Worm (Caenorhabditis elegans) whole organism, late embryonic: ENCODE measurements around the gene npr-24.

Source experiments
- ama-1 ChIP-seq: fragments of 150-350 bp; optimal IDR thresholded peaks from 2 replicates; lab custom pipeline; 2014
- dve-1 ChIP-seq: sonication (generic microtip); optimal IDR thresholded peaks from 2 replicates; lab custom pipeline; 2017; ENCODE audit warnings: antibody characterized with exemption, mild to moderate bottlenecking, missing genetic modification characterization, missing compliant biosample characterization
- nhr-11 ChIP-seq: fragments of 150-350 bp; optimal IDR thresholded peaks from 2 replicates; lab custom pipeline; 2014; ENCODE audit warnings: missing biosample characterization, missing genetic modification characterization
- pha-4 ChIP-seq: fragments of 150-350 bp; optimal IDR thresholded peaks from 2 replicates; lab custom pipeline; 2018; ENCODE audit warnings: missing biosample characterization, missing genetic modification reagents, missing genetic modification characterization
- pqm-1 ChIP-seq: sonication (generic microtip); optimal IDR thresholded peaks from 2 replicates; lab custom pipeline; 2016; ENCODE audit warnings: missing genetic modification characterization, missing compliant biosample characterization
- sdc-2 ChIP-seq: sonication (generic microtip); optimal IDR thresholded peaks from 2 replicates; lab custom pipeline; 2016; ENCODE audit warnings: missing genotype, missing genetic modification characterization, missing compliant biosample characterization
- ttx-3 ChIP-seq: sonication (generic microtip); optimal IDR thresholded peaks from 2 replicates; lab custom pipeline; 2016; ENCODE audit warnings: missing genetic modification reagents, missing genetic modification characterization, missing compliant biosample characterization
- unc-42 ChIP-seq: sonication (generic microtip); optimal IDR thresholded peaks from 2 replicates; lab custom pipeline; 2016; ENCODE audit warnings: missing genotype, missing genetic modification characterization, missing compliant biosample characterization
- unc-86 ChIP-seq: sonication (generic microtip); optimal IDR thresholded peaks from 2 replicates; lab custom pipeline; 2016; ENCODE audit warnings: missing genetic modification characterization, missing compliant biosample characterization

- no peak for TF ChIP-seq pha-4
- peak; percentile 46 for TF ChIP-seq dve-1 (tag; lab: Kevin White, UChicago)
- peak; percentile 64 for TF ChIP-seq unc-42 (tag; lab: Kevin White, UChicago)
- no peak for TF ChIP-seq nhr-11 (tag; lab: Kevin White, UChicago)
- TF ChIP-seq unc-86 (tag; lab: Kevin White, UChicago): no peak
- TF ChIP-seq pqm-1: no peak
- peak; percentile 32 for TF ChIP-seq ama-1 (lab: Kevin White, UChicago)
- TF ChIP-seq sdc-2 (tag; lab: Kevin White, UChicago): peak; percentile 72
- TF ChIP-seq ttx-3 (tag; lab: Kevin White, UChicago): no peak
Measured at ce11 chrX:17479694-17480574, 6.7 kb downstream of the npr-24 start.
